Fruit fly (Drosophila melanogaster) whole organism, embryonic: ENCODE data around the gene Ire1.

Experiments
- Atf3 ChIP-seq: fragments of 200-800 bp; sonication (Bioruptor generic); optimal IDR thresholded peaks from 3 replicates; lab custom pipeline; 2016; ENCODE audit warnings: missing biosample characterization, missing genetic modification characterization
- CG10366 ChIP-seq: fragments of 200-800 bp; sonication (Bioruptor generic); IDR thresholded peaks from 2 replicates; pipeline ENCODE4 v1.3.6; 2022; ENCODE audit warnings: missing biosample characterization, missing genetic modification characterization
- CG10431 ChIP-seq: fragments of 200-800 bp; sonication (Bioruptor generic); optimal IDR thresholded peaks from 3 replicates; lab custom pipeline; 2018; ENCODE audit warnings: missing biosample characterization, mild to moderate bottlenecking, missing genetic modification characterization
- CG11504 ChIP-seq: fragments of 200-800 bp; sonication (Bioruptor generic); optimal IDR thresholded peaks from 3 replicates; lab custom pipeline; 2019; ENCODE audit warnings: missing biosample characterization, mild to moderate bottlenecking, missing genetic modification characterization, moderate library complexity
- CG11695 ChIP-seq: fragments of 200-800 bp; sonication (Bioruptor generic); IDR thresholded peaks from 3 replicates; pipeline ENCODE4 v1.3.6; 2022; ENCODE audit warnings: missing biosample characterization, missing genetic modification characterization
- CG12236 ChIP-seq: fragments of 200-800 bp; sonication (Bioruptor generic); optimal IDR thresholded peaks from 2 replicates; lab custom pipeline; 2016; ENCODE audit warnings: missing biosample characterization, missing genetic modification characterization
- CG1233 ChIP-seq: fragments of 200-800 bp; sonication (Bioruptor generic); optimal IDR thresholded peaks from 4 replicates; lab custom pipeline; 2018; ENCODE audit warnings: missing biosample characterization, mild to moderate bottlenecking, missing genetic modification characterization
- CG13775 ChIP-seq: fragments of 200-800 bp; sonication (Bioruptor generic); optimal IDR thresholded peaks from 3 replicates; lab custom pipeline; 2017; ENCODE audit warnings: missing biosample characterization, mild to moderate bottlenecking, missing genetic modification characterization
- CG14014 ChIP-seq: fragments of 200-800 bp; sonication (Bioruptor generic); IDR thresholded peaks from 2 replicates; pipeline ENCODE4 v1.3.6; 2022; ENCODE audit warnings: missing biosample characterization, missing genetic modification characterization
- CG15269 ChIP-seq: fragments of 200-800 bp; sonication (Bioruptor generic); optimal IDR thresholded peaks from 2 replicates; lab custom pipeline; 2018; ENCODE audit warnings: missing biosample characterization, mild to moderate bottlenecking, missing genetic modification characterization, moderate library complexity
- CG16813 ChIP-seq: fragments of 200-800 bp; sonication (Bioruptor generic); IDR thresholded peaks from 3 replicates; pipeline ENCODE4 v1.3.6; 2022; ENCODE audit warnings: missing biosample characterization, missing genetic modification characterization; ENCODE audit not compliant: partially characterized antibody
- CG2116 ChIP-seq: fragments of 200-800 bp; sonication (Bioruptor generic); optimal IDR thresholded peaks from 3 replicates; lab custom pipeline; 2018; ENCODE audit warnings: missing biosample characterization, mild to moderate bottlenecking, missing genetic modification characterization
- CG2678 ChIP-seq: fragments of 200-800 bp; sonication (Bioruptor generic); optimal IDR thresholded peaks from 3 replicates; lab custom pipeline; 2019; ENCODE audit warnings: missing biosample characterization, mild to moderate bottlenecking, missing genetic modification characterization, moderate library complexity
- CG2712 ChIP-seq: fragments of 200-800 bp; optimal IDR thresholded peaks from 3 replicates; lab custom pipeline; 2019; ENCODE audit warnings: missing biosample characterization, mild to moderate bottlenecking, missing genetic modification characterization, moderate library complexity
- CG2875 ChIP-seq: fragments of 200-800 bp; sonication (Bioruptor generic); optimal IDR thresholded peaks from 2 replicates; lab custom pipeline; 2017; ENCODE audit warnings: missing biosample characterization, mild to moderate bottlenecking, missing genetic modification characterization, missing genetic modification reagents
- CG34224 ChIP-seq: fragments of 200-800 bp; sonication (Bioruptor generic); IDR thresholded peaks from 3 replicates; pipeline ENCODE4 v1.3.6; 2022; ENCODE audit warnings: missing biosample characterization, missing genetic modification characterization; ENCODE audit not compliant: partially characterized antibody
- CG4424 ChIP-seq: fragments of 200-800 bp; sonication (Bioruptor generic); optimal IDR thresholded peaks from 3 replicates; lab custom pipeline; 2016; ENCODE audit warnings: missing biosample characterization, missing genetic modification characterization
- CG5180 ChIP-seq: fragments of 200-800 bp; sonication (Bioruptor generic); optimal IDR thresholded peaks from 3 replicates; lab custom pipeline; 2017; ENCODE audit warnings: missing biosample characterization, missing genetic modification characterization, mild to moderate bottlenecking, moderate library complexity, missing genetic modification reagents
- CG8281 ChIP-seq: fragments of 200-800 bp; sonication (Bioruptor generic); optimal IDR thresholded peaks from 2 replicates; lab custom pipeline; 2018; ENCODE audit warnings: missing biosample characterization, mild to moderate bottlenecking, missing genetic modification characterization, moderate library complexity
- CG8290 ChIP-seq, 3 experiments: fragments of 200-800 bp; sonication (Bioruptor generic); optimal IDR thresholded peaks; 2 replicates each; lab custom pipeline; 2016 to 2019; ENCODE audit warnings: missing biosample characterization in 3 of 3, missing genetic modification characterization in 3 of 3, mild to moderate bottlenecking in 2 of 3, moderate library complexity in 1 of 3
- CG9876 ChIP-seq: fragments of 200-800 bp; sonication (Bioruptor generic); optimal IDR thresholded peaks from 2 replicates; lab custom pipeline; 2016; ENCODE audit warnings: missing biosample characterization, missing genetic modification characterization
- CHES-1-like ChIP-seq: fragments of 200-800 bp; sonication (Bioruptor generic); optimal IDR thresholded peaks from 2 replicates; lab custom pipeline; 2016; ENCODE audit warnings: missing biosample characterization, missing genetic modification characterization
- Dad ChIP-seq: fragments of 200-800 bp; sonication (Bioruptor generic); optimal IDR thresholded peaks from 3 replicates; lab custom pipeline; 2016; ENCODE audit warnings: missing biosample characterization, missing genetic modification characterization
- Dll ChIP-seq: fragments of 200-800 bp; sonication (Bioruptor generic); IDR thresholded peaks from 4 replicates; pipeline ENCODE4 v1.3.6; 2022; ENCODE audit warnings: missing biosample characterization, missing genetic modification characterization; ENCODE audit not compliant: partially characterized antibody
- ERR ChIP-seq: fragments of 200-800 bp; sonication (Bioruptor generic); optimal IDR thresholded peaks from 2 replicates; lab custom pipeline; 2016; ENCODE audit warnings: missing biosample characterization, missing genetic modification characterization
- Hey ChIP-seq: fragments of 200-800 bp; sonication (Bioruptor generic); optimal IDR thresholded peaks from 3 replicates; lab custom pipeline; 2018; ENCODE audit warnings: missing biosample characterization, mild to moderate bottlenecking, missing genetic modification characterization
- Max ChIP-seq: fragments of 200-800 bp; sonication (Bioruptor generic); optimal IDR thresholded peaks from 2 replicates; lab custom pipeline; 2016; ENCODE audit warnings: missing biosample characterization, mild to moderate bottlenecking, missing genetic modification characterization
- Optix ChIP-seq: fragments of 200-800 bp; sonication (Bioruptor generic); IDR thresholded peaks from 3 replicates; pipeline ENCODE4 v1.3.6; 2022; ENCODE audit warnings: missing biosample characterization, missing genetic modification characterization
- Scr ChIP-seq: fragments of 200-800 bp; sonication (Bioruptor generic); IDR thresholded peaks from 2 replicates; pipeline ENCODE4 v1.3.6; 2022; ENCODE audit warnings: missing biosample characterization, missing genetic modification characterization; ENCODE audit not compliant: partially characterized antibody
- Usf ChIP-seq: fragments of 200-800 bp; sonication (Bioruptor generic); optimal IDR thresholded peaks from 2 replicates; lab custom pipeline; 2017; ENCODE audit warnings: missing genotype, missing biosample characterization, missing genetic modification characterization
- az2 ChIP-seq: fragments of 200-800 bp; sonication (Bioruptor generic); optimal IDR thresholded peaks from 3 replicates; lab custom pipeline; 2016; ENCODE audit warnings: missing biosample characterization, missing genetic modification characterization
- chn ChIP-seq: fragments of 200-800 bp; sonication (Bioruptor generic); optimal IDR thresholded peaks from 2 replicates; lab custom pipeline; 2016; ENCODE audit warnings: missing biosample characterization, missing genetic modification characterization
- fd96Cb ChIP-seq: fragments of 200-800 bp; sonication (Bioruptor generic); optimal IDR thresholded peaks from 2 replicates; lab custom pipeline; 2018; ENCODE audit warnings: missing biosample characterization, mild to moderate bottlenecking, missing genetic modification characterization, moderate library complexity
- fru ChIP-seq: fragments of >200 bp; optimal IDR thresholded peaks from 2 replicates; lab custom pipeline; 2017
- gem ChIP-seq: fragments of 200-800 bp; sonication (Bioruptor generic); optimal IDR thresholded peaks from 2 replicates; lab custom pipeline; 2019; ENCODE audit warnings: missing biosample characterization, mild to moderate bottlenecking, missing genetic modification characterization, moderate library complexity
- gfzf ChIP-seq: fragments of 200-800 bp; sonication (Bioruptor generic); optimal IDR thresholded peaks from 2 replicates; lab custom pipeline; 2016; ENCODE audit warnings: missing biosample characterization, mild to moderate bottlenecking, missing genetic modification characterization, moderate library complexity
- kay ChIP-seq: fragments of 200-800 bp; sonication (Bioruptor generic); optimal IDR thresholded peaks from 2 replicates; lab custom pipeline; 2016; ENCODE audit warnings: missing biosample characterization, missing genetic modification characterization
- ken ChIP-seq: fragments of 200-800 bp; sonication (Bioruptor generic); IDR thresholded peaks from 3 replicates; pipeline ENCODE4 v1.3.6; 2022; ENCODE audit warnings: missing biosample characterization, missing genetic modification characterization
- lilli ChIP-seq: fragments of 200-800 bp; sonication (Bioruptor generic); optimal IDR thresholded peaks from 3 replicates; lab custom pipeline; 2016; ENCODE audit warnings: missing biosample characterization, missing genetic modification characterization
- luna ChIP-seq: fragments of 200-800 bp; sonication (Bioruptor generic); optimal IDR thresholded peaks from 2 replicates; lab custom pipeline; 2016; ENCODE audit warnings: missing biosample characterization, missing genetic modification characterization
- maf-S ChIP-seq: fragments of 200-800 bp; sonication (Bioruptor generic); optimal IDR thresholded peaks from 2 replicates; lab custom pipeline; 2016; ENCODE audit warnings: missing biosample characterization, missing genetic modification characterization
- org-1 ChIP-seq: fragments of 200-800 bp; sonication (Bioruptor generic); optimal IDR thresholded peaks from 2 replicates; lab custom pipeline; 2017; ENCODE audit warnings: missing biosample characterization, missing genetic modification characterization
- run ChIP-seq: fragments of 200-800 bp; sonication (Bioruptor generic); optimal IDR thresholded peaks from 3 replicates; lab custom pipeline; 2018; ENCODE audit warnings: missing biosample characterization, mild to moderate bottlenecking, missing genetic modification characterization
- sd ChIP-seq: fragments of 200-800 bp; sonication (Bioruptor generic); optimal IDR thresholded peaks from 3 replicates; lab custom pipeline; 2018; ENCODE audit warnings: missing biosample characterization, mild to moderate bottlenecking, missing genetic modification characterization, moderate library complexity
- slp2 ChIP-seq: fragments of 200-800 bp; sonication (Bioruptor generic); optimal IDR thresholded peaks from 2 replicates; lab custom pipeline; 2016; ENCODE audit warnings: missing biosample characterization, missing genetic modification characterization
- tgo ChIP-seq: fragments of 200-800 bp; sonication (Bioruptor generic); IDR thresholded peaks from 3 replicates; pipeline ENCODE4 v1.3.6; 2022; ENCODE audit warnings: missing biosample characterization, missing genetic modification characterization
- tna ChIP-seq: fragments of 200-800 bp; sonication (Bioruptor generic); IDR thresholded peaks from 2 replicates; pipeline ENCODE4 v1.3.6; 2022; ENCODE audit warnings: missing biosample characterization, missing genetic modification characterization; ENCODE audit not compliant: partially characterized antibody
- unpg ChIP-seq: fragments of 200-800 bp; sonication (Bioruptor generic); optimal IDR thresholded peaks from 3 replicates; lab custom pipeline; 2018; ENCODE audit warnings: missing biosample characterization, mild to moderate bottlenecking, missing genetic modification characterization, moderate library complexity
- wor ChIP-seq: fragments of 200-800 bp; sonication (Bioruptor generic); IDR thresholded peaks from 2 replicates; pipeline ENCODE4 v1.3.6; 2022; ENCODE audit warnings: missing biosample characterization, missing genetic modification characterization

Ire1 gene

dm6 chr3R:19889603-19890187 lies 28.6 kb upstream of the Ire1 start (continued):
- TF ChIP-seq CG2712 (tag; lab: Kevin White, UChicago): peak; percentile 75
- peak; percentile 42 for TF ChIP-seq CG8281 (tag; lab: Kevin White, UChicago)
- peak; percentile 54 for TF ChIP-seq CG4424 (GFP tag; lab: Kevin White, UChicago)
- peak; percentile 74 for TF ChIP-seq unpg (GFP tag; lab: Kevin White, UChicago)
- TF ChIP-seq Optix (GFP tag; lab: Robert Waterston, UW): no peak
- no peak for TF ChIP-seq Atf3 (GFP tag; lab: Kevin White, UChicago)
- peak; percentile 41 for TF ChIP-seq Usf
- no peak for TF ChIP-seq Dad
- no peak for TF ChIP-seq CG9876 (GFP tag; lab: Kevin White, UChicago)
- TF ChIP-seq Hey (tag; lab: Kevin White, UChicago): no peak
- peak; percentile 80 for TF ChIP-seq CG15269 (tag; lab: Kevin White, UChicago)
- no peak for TF ChIP-seq CHES-1-like (GFP tag; lab: Kevin White, UChicago)
- peak; percentile 92 for TF ChIP-seq CG2678 (tag; lab: Kevin White, UChicago)
- TF ChIP-seq fru (lab: Kevin White, UChicago): no peak
- TF ChIP-seq kay (GFP tag; lab: Kevin White, UChicago): peak; percentile 13
- TF ChIP-seq chn (GFP tag; lab: Kevin White, UChicago): no peak
- TF ChIP-seq CG34224: no peak; the same call in 2 of the 3 replicates
- peak; percentile 78 for TF ChIP-seq fd96Cb (tag; lab: Kevin White, UChicago)
- TF ChIP-seq maf-S (GFP tag; lab: Kevin White, UChicago): no peak
- TF ChIP-seq Scr: no peak
- peak; percentile 87 for TF ChIP-seq CG11504 (tag; lab: Kevin White, UChicago)
- no peak for TF ChIP-seq CG16813 (GFP tag; lab: Robert Waterston, UW)
- TF ChIP-seq CG10366 (GFP tag; lab: Robert Waterston, UW): peak; percentile 46; the same call in 1 of the 2 replicates
- peak; percentile 64 for TF ChIP-seq CG5180 (GFP tag; lab: Kevin White, UChicago)
- TF ChIP-seq lilli (GFP tag; lab: Kevin White, UChicago): peak; percentile 23
- TF ChIP-seq ken (GFP tag; lab: Robert Waterston, UW): no peak
- TF ChIP-seq CG2116 (GFP tag; lab: Kevin White, UChicago): peak; percentile 15
- peak; percentile 55; the same call in 2 of the 3 replicates for TF ChIP-seq tgo (GFP tag; lab: Robert Waterston, UW)
- no peak for TF ChIP-seq CG8290 (GFP tag; optimal IDR thresholded peaks at IDR 0.05; lab: Kevin White, UChicago)
- TF ChIP-seq CG8290 (tag; optimal IDR thresholded peaks at IDR 0.05; lab: Kevin White, UChicago): peak in 1 of 2 experiments; percentile 49
- TF ChIP-seq gem: peak; percentile 87
- peak; percentile 79 for TF ChIP-seq CG1233 (GFP tag; lab: Kevin White, UChicago)
- peak; percentile 43 for TF ChIP-seq CG13775
- no peak for TF ChIP-seq luna
- peak; percentile 11; the same call in 1 of the 2 replicates for TF ChIP-seq wor (GFP tag; lab: Robert Waterston, UW)
- TF ChIP-seq Max (GFP tag; lab: Kevin White, UChicago): peak; percentile 47
- no peak for TF ChIP-seq gfzf (GFP tag; lab: Kevin White, UChicago)
- no peak for TF ChIP-seq ERR
- no peak for TF ChIP-seq slp2 (GFP tag; lab: Kevin White, UChicago)
- TF ChIP-seq org-1: peak; percentile 65
- TF ChIP-seq tna (GFP tag; lab: Robert Waterston, UW): no peak
- TF ChIP-seq CG14014: peak; percentile 60
- TF ChIP-seq CG11695: peak; percentile 76
- TF ChIP-seq az2 (GFP tag; lab: Kevin White, UChicago): peak; percentile 28
- peak; percentile 40 for TF ChIP-seq CG2875 (GFP tag; lab: Kevin White, UChicago)
- no peak for TF ChIP-seq CG10431 (GFP tag; lab: Kevin White, UChicago)
- no peak for TF ChIP-seq CG12236 (GFP tag; lab: Kevin White, UChicago)
- peak; percentile 42 for TF ChIP-seq run (tag; lab: Kevin White, UChicago)
- TF ChIP-seq Dll: no peak
- peak; percentile 65 for TF ChIP-seq sd (tag; lab: Kevin White, UChicago)
